Worm (Caenorhabditis elegans): ENCODE measurements around the gene unc-83.

DNA sequence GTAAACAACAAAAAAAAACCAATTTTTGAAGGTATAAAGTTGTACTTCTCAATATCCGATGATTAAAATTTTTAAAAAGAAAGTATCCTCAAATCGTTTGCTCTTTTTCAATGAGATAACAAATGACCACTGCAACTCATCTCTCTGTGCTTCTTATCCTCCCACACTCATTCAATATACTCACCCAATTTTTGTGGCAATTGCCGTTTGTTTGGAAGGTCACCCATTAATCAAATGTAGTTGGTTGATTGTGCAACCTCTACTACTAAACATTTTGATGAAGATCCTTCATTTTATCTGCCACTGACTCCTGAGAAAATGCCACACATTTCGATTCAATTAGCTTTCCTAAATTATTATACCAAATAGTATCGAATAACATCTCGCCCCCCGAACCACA, 2.8 kb downstream of the unc-83 start:
- no peak for TF ChIP-seq dpff-1 (tag; optimal IDR thresholded peaks at IDR 0.05)
- no peak for TF ChIP-seq tbp1 (GFP tag; optimal IDR thresholded peaks at IDR 0.05)
- TF ChIP-seq lsl-1 (GFP tag; optimal IDR thresholded peaks at IDR 0.05): no peak
- TF ChIP-seq aptf-3 (GFP tag; IDR thresholded peaks at IDR 0.05): no peak
- TF ChIP-seq pha-4 (tag; optimal IDR thresholded peaks at IDR 0.05): no peak
- TF ChIP-seq mel-28 (tag; optimal IDR thresholded peaks at IDR 0.05; ENCODE audit: borderline replicate concordance): no peak
- TF ChIP-seq sea-2 (GFP tag; IDR thresholded peaks at IDR 0.05): no peak

Data from whole organism, young adult.